Worm (Caenorhabditis elegans): ENCODE results near the gene ttr-39.

Gene ttr-39

ce11 chrIV:10112570-10112969, 22.9 kb upstream of the ttr-39 start, which contains the start of gene nsph-3.2:
Gene nsph-3.2 (plus strand): TSS chrIV:10112870.
- TF ChIP-seq tab-1 (GFP tag; IDR thresholded peaks at IDR 0.05), result no peak
- TF ChIP-seq cog-1 (tag; optimal IDR thresholded peaks at IDR 0.05), result no peak
- TF ChIP-seq klf-2 (GFP tag; conservative IDR thresholded peaks at IDR 0.05), result no peak
- TF ChIP-seq flt-1 (GFP tag; IDR thresholded peaks at IDR 0.05), result no peak
- TF ChIP-seq med-1 (GFP tag; optimal IDR thresholded peaks at IDR 0.05; ENCODE audit: insufficient read depth), result no peak
- no peak for TF ChIP-seq T22C8.4 (GFP tag; IDR thresholded peaks at IDR 0.05)
- no peak for TF ChIP-seq ztf-23 (GFP tag; IDR thresholded peaks at IDR 0.05)
- TF ChIP-seq ztf-29 (GFP tag; IDR thresholded peaks at IDR 0.05), result no peak
- TF ChIP-seq ref-1 (GFP tag; conservative IDR thresholded peaks at IDR 0.05), result no peak

ce11 chrIV:10111441-10111840, 21.8 kb upstream of the ttr-39 start, which contains the start of gene spch-1:
Gene spch-1 (minus strand): TSS chrIV:10111541.
- TF ChIP-seq med-1 (GFP tag; optimal IDR thresholded peaks at IDR 0.05; ENCODE audit: insufficient read depth) (no peak), T22C8.4 (GFP tag; IDR thresholded peaks at IDR 0.05) (no peak), klf-2 (GFP tag; conservative IDR thresholded peaks at IDR 0.05) (no peak), ref-1 (GFP tag; conservative IDR thresholded peaks at IDR 0.05) (no peak), ztf-29 (GFP tag; IDR thresholded peaks at IDR 0.05) (no peak), tab-1 (GFP tag; IDR thresholded peaks at IDR 0.05) (no peak), cog-1 (tag; optimal IDR thresholded peaks at IDR 0.05) (no peak), ztf-23 (GFP tag; IDR thresholded peaks at IDR 0.05) (no peak), flt-1 (GFP tag; IDR thresholded peaks at IDR 0.05) (no peak)

ce11 chrIV:10110870-10111269, 21.2 kb upstream of the ttr-39 start:
- TF ChIP-seq ztf-23 (GFP tag; IDR thresholded peaks at IDR 0.05) (no peak), tab-1 (GFP tag; IDR thresholded peaks at IDR 0.05) (no peak), klf-2 (GFP tag; conservative IDR thresholded peaks at IDR 0.05) (no peak), ztf-29 (GFP tag; IDR thresholded peaks at IDR 0.05) (no peak), cog-1 (tag; optimal IDR thresholded peaks at IDR 0.05) (no peak), ref-1 (GFP tag; conservative IDR thresholded peaks at IDR 0.05) (no peak), T22C8.4 (GFP tag; IDR thresholded peaks at IDR 0.05) (no peak), med-1 (GFP tag; optimal IDR thresholded peaks at IDR 0.05; ENCODE audit: insufficient read depth) (no peak), flt-1 (GFP tag; IDR thresholded peaks at IDR 0.05) (no peak)

- no peak for TF ChIP-seq ref-1 (GFP tag; conservative IDR thresholded peaks at IDR 0.05)
Measured at ce11 chrIV:10110417-10110816, 20.7 kb upstream of the ttr-39 start, which contains the start of gene egl-38. Gene egl-38 (minus strand): TSS chrIV:10110517.

ce11 chrIV:10096881-10097280, 7.2 kb upstream of the ttr-39 start, which contains the start of gene dis-3:
Gene dis-3 (plus strand): TSS chrIV:10097202.
- no peak for TF ChIP-seq tab-1 (GFP tag; IDR thresholded peaks at IDR 0.05)
- TF ChIP-seq med-1 (GFP tag; optimal IDR thresholded peaks at IDR 0.05; ENCODE audit: insufficient read depth), result no peak
- TF ChIP-seq ztf-29 (GFP tag; IDR thresholded peaks at IDR 0.05), result no peak
- TF ChIP-seq ref-1 (GFP tag; conservative IDR thresholded peaks at IDR 0.05), result no peak
- no peak for TF ChIP-seq klf-2 (GFP tag; conservative IDR thresholded peaks at IDR 0.05)
- no peak for TF ChIP-seq flt-1 (GFP tag; IDR thresholded peaks at IDR 0.05)
- TF ChIP-seq cog-1 (tag; optimal IDR thresholded peaks at IDR 0.05), result no peak

ce11 chrIV:10095171-10095570, 5.5 kb upstream of the ttr-39 start, which contains the start of the genes C04G2.5 and msp-36:
Gene C04G2.5 (minus strand): TSS chrIV:10095271.
Gene msp-36 (plus strand): TSS chrIV:10095433.
- TF ChIP-seq T22C8.4 (GFP tag; IDR thresholded peaks at IDR 0.05) (no peak), med-1 (GFP tag; optimal IDR thresholded peaks at IDR 0.05; ENCODE audit: insufficient read depth) (no peak), tab-1 (GFP tag; IDR thresholded peaks at IDR 0.05) (no peak), ztf-23 (GFP tag; IDR thresholded peaks at IDR 0.05) (no peak), cog-1 (tag; optimal IDR thresholded peaks at IDR 0.05) (no peak), ztf-29 (GFP tag; IDR thresholded peaks at IDR 0.05) (no peak), klf-2 (GFP tag; conservative IDR thresholded peaks at IDR 0.05) (no peak), flt-1 (GFP tag; IDR thresholded peaks at IDR 0.05) (no peak), ref-1 (GFP tag; conservative IDR thresholded peaks at IDR 0.05) (no peak)

ce11 chrIV:10090358-10090757, 681 bp upstream of the ttr-39 start, which contains the start of gene ttbk-5:
Gene ttbk-5 (plus strand): TSS chrIV:10090658.
- TF ChIP-seq ztf-23 (GFP tag; IDR thresholded peaks at IDR 0.05) (no peak), cog-1 (tag; optimal IDR thresholded peaks at IDR 0.05) (no peak), flt-1 (GFP tag; IDR thresholded peaks at IDR 0.05) (no peak), T22C8.4 (GFP tag; IDR thresholded peaks at IDR 0.05) (no peak), ztf-29 (GFP tag; IDR thresholded peaks at IDR 0.05) (no peak), tab-1 (GFP tag; IDR thresholded peaks at IDR 0.05) (no peak), med-1 (GFP tag; optimal IDR thresholded peaks at IDR 0.05; ENCODE audit: insufficient read depth) (no peak), ref-1 (GFP tag; conservative IDR thresholded peaks at IDR 0.05) (no peak), klf-2 (GFP tag; conservative IDR thresholded peaks at IDR 0.05) (no peak)

ce11 chrIV:10085401-10086187, 4.1 kb downstream of the ttr-39 start, which contains the start of the genes col-2 and ndc-80:
Gene col-2 (minus strand): TSS chrIV:10085451.
Gene ndc-80 (plus strand): TSS chrIV:10086137.
- TF ChIP-seq ztf-29 (GFP tag; IDR thresholded peaks at IDR 0.05) (no peak), med-1 (GFP tag; optimal IDR thresholded peaks at IDR 0.05; ENCODE audit: insufficient read depth) (no peak), klf-2 (GFP tag; conservative IDR thresholded peaks at IDR 0.05) (no peak), cog-1 (tag; optimal IDR thresholded peaks at IDR 0.05) (no peak), flt-1 (GFP tag; IDR thresholded peaks at IDR 0.05) (peak; percentile 61; the same call in 1 of the 2 replicates), T22C8.4 (GFP tag; IDR thresholded peaks at IDR 0.05) (no peak)

ce11 chrIV:10084323-10084959, 5.2 kb downstream of the ttr-39 start, which contains the start of gene W01B6.8:
Gene W01B6.8 (minus strand): TSS chrIV:10084373.
- TF ChIP-seq tab-1 (GFP tag; IDR thresholded peaks at IDR 0.05) (no peak), cog-1 (tag; optimal IDR thresholded peaks at IDR 0.05) (no peak), klf-2 (GFP tag; conservative IDR thresholded peaks at IDR 0.05) (no peak), ztf-23 (GFP tag; IDR thresholded peaks at IDR 0.05) (no peak), ztf-29 (GFP tag; IDR thresholded peaks at IDR 0.05) (no peak), med-1 (GFP tag; optimal IDR thresholded peaks at IDR 0.05; ENCODE audit: insufficient read depth) (no peak), T22C8.4 (GFP tag; IDR thresholded peaks at IDR 0.05) (no peak), ref-1 (GFP tag; conservative IDR thresholded peaks at IDR 0.05) (no peak), flt-1 (GFP tag; IDR thresholded peaks at IDR 0.05) (no peak)
